Fruit fly (Drosophila melanogaster) whole organism, prepupa: Measurements from ENCODE around the gene Rbcn-3A.
A peak's percentile ranks its signal among the peaks of the same experiment; 100 is the strongest.

ENCODE experiments used
- Blimp-1 ChIP-seq: fragments of 200-800 bp; sonication (Bioruptor generic); optimal IDR thresholded peaks from 3 replicates; lab custom pipeline; 2017; ENCODE audit warnings: missing biosample characterization, missing genetic modification characterization, mild to moderate bottlenecking, moderate library complexity, missing genetic modification reagents
- CG10631 ChIP-seq: fragments of 200-800 bp; sonication (Bioruptor generic); optimal IDR thresholded peaks from 2 replicates; lab custom pipeline; 2016; ENCODE audit warnings: missing biosample characterization, missing genetic modification characterization
- CG10669 ChIP-seq: fragments of 200-800 bp; sonication (Bioruptor generic); optimal IDR thresholded peaks from 3 replicates; lab custom pipeline; 2018; ENCODE audit warnings: missing biosample characterization, mild to moderate bottlenecking, missing genetic modification characterization, moderate library complexity
- CG11294 ChIP-seq: fragments of 200-800 bp; sonication (Bioruptor generic); IDR thresholded peaks from 2 replicates; pipeline ENCODE4 v1.3.6; 2022; ENCODE audit warnings: missing biosample characterization, missing genetic modification characterization
- CG11762 ChIP-seq: fragments of 200-800 bp; sonication (Bioruptor generic); optimal IDR thresholded peaks from 3 replicates; lab custom pipeline; 2016; ENCODE audit warnings: missing biosample characterization, missing genetic modification characterization; ENCODE audit not compliant: insufficient read depth
- CG11902 ChIP-seq: fragments of 200-800 bp; sonication (Bioruptor generic); optimal IDR thresholded peaks from 3 replicates; lab custom pipeline; 2016; ENCODE audit warnings: missing biosample characterization, missing genetic modification characterization
- CG15336 ChIP-seq: fragments of 200-800 bp; sonication (Bioruptor generic); IDR thresholded peaks from 2 replicates; pipeline ENCODE4 v1.3.6; 2022; ENCODE audit warnings: missing biosample characterization, missing genetic modification characterization
- CG1621 ChIP-seq: fragments of 200-800 bp; sonication (Bioruptor generic); optimal IDR thresholded peaks from 3 replicates; lab custom pipeline; 2018; ENCODE audit warnings: missing biosample characterization, mild to moderate bottlenecking, missing genetic modification characterization
- CG16779 ChIP-seq: fragments of 200-800 bp; sonication (Bioruptor generic); optimal IDR thresholded peaks from 3 replicates; lab custom pipeline; 2017; ENCODE audit warnings: missing biosample characterization, mild to moderate bottlenecking, missing genetic modification characterization
- CG3032 ChIP-seq: fragments of 200-800 bp; optimal IDR thresholded peaks from 2 replicates; lab custom pipeline; 2019; ENCODE audit warnings: missing biosample characterization, mild to moderate bottlenecking, missing genetic modification characterization, moderate library complexity
- CG31627 ChIP-seq: fragments of 200-800 bp; sonication (Bioruptor generic); optimal IDR thresholded peaks from 3 replicates; lab custom pipeline; 2016; ENCODE audit warnings: missing biosample characterization, missing genetic modification characterization
- CG34406 ChIP-seq: fragments of 200-800 bp; sonication (Bioruptor generic); optimal IDR thresholded peaks from 3 replicates; lab custom pipeline; 2016; ENCODE audit warnings: missing biosample characterization, missing genetic modification characterization
- CG3919 ChIP-seq: fragments of 200-800 bp; sonication (Bioruptor generic); optimal IDR thresholded peaks from 3 replicates; lab custom pipeline; 2016; ENCODE audit warnings: missing biosample characterization, missing genetic modification characterization
- CG4318 ChIP-seq: fragments of 200-800 bp; sonication (Bioruptor generic); optimal IDR thresholded peaks from 3 replicates; lab custom pipeline; 2017; ENCODE audit warnings: missing biosample characterization, mild to moderate bottlenecking, missing genetic modification characterization
- CG6276 ChIP-seq: fragments of 200-800 bp; sonication (Bioruptor generic); optimal IDR thresholded peaks from 2 replicates; lab custom pipeline; 2017; ENCODE audit warnings: missing biosample characterization, mild to moderate bottlenecking, missing genetic modification characterization
- CG6792 ChIP-seq: fragments of 200-800 bp; sonication (Bioruptor generic); optimal IDR thresholded peaks from 3 replicates; lab custom pipeline; 2016; ENCODE audit warnings: missing biosample characterization, missing genetic modification characterization
- CG6808 ChIP-seq: fragments of 200-800 bp; sonication (Bioruptor generic); optimal IDR thresholded peaks from 3 replicates; lab custom pipeline; 2017; ENCODE audit warnings: missing biosample characterization, missing genetic modification characterization, mild to moderate bottlenecking, moderate library complexity, missing genetic modification reagents
- CG6854 ChIP-seq: fragments of 200-800 bp; sonication (Bioruptor generic); optimal IDR thresholded peaks from 2 replicates; lab custom pipeline; 2017; ENCODE audit warnings: missing biosample characterization, mild to moderate bottlenecking, missing genetic modification characterization
- CG8119 ChIP-seq: fragments of 200-800 bp; sonication (Bioruptor generic); IDR thresholded peaks from 3 replicates; pipeline ENCODE4 v1.3.6; 2022; ENCODE audit warnings: missing biosample characterization, missing genetic modification characterization
- CG8632 ChIP-seq: fragments of 200-800 bp; sonication (Bioruptor generic); optimal IDR thresholded peaks from 3 replicates; lab custom pipeline; 2016; ENCODE audit warnings: missing biosample characterization, missing genetic modification characterization
- Eip75B ChIP-seq: fragments of 200-800 bp; sonication (Bioruptor generic); optimal IDR thresholded peaks from 3 replicates; lab custom pipeline; 2016; ENCODE audit warnings: missing biosample characterization, missing genetic modification characterization
- Eip78C ChIP-seq: fragments of 200-800 bp; sonication (Bioruptor generic); peaks from one replicate; lab custom pipeline; 2016; ENCODE audit warnings: missing biosample characterization, missing genetic modification characterization
- Eip93F ChIP-seq: fragments of 200-800 bp; sonication (Bioruptor generic); optimal IDR thresholded peaks from 2 replicates; lab custom pipeline; 2016; ENCODE audit warnings: missing biosample characterization, mild to moderate bottlenecking, missing genetic modification characterization
- Ets21C ChIP-seq: fragments of 200-800 bp; sonication (Bioruptor generic); optimal IDR thresholded peaks from 3 replicates; lab custom pipeline; 2016; ENCODE audit warnings: missing biosample characterization, missing genetic modification characterization
- Gug ChIP-seq: fragments of 200-800 bp; sonication (Bioruptor generic); IDR thresholded peaks from 2 replicates; pipeline ENCODE4 v1.3.6; 2022; ENCODE audit warnings: missing biosample characterization, missing genetic modification characterization
- Lpt ChIP-seq: fragments of 200-800 bp; sonication (Bioruptor generic); optimal IDR thresholded peaks from 3 replicates; lab custom pipeline; 2016; ENCODE audit warnings: missing biosample characterization, missing genetic modification characterization
- Met ChIP-seq: fragments of 200-800 bp; sonication (Bioruptor generic); optimal IDR thresholded peaks from 3 replicates; lab custom pipeline; 2016; ENCODE audit warnings: missing biosample characterization, missing genetic modification characterization
- OdsH ChIP-seq: fragments of 200-800 bp; sonication (Bioruptor generic); optimal IDR thresholded peaks from 3 replicates; lab custom pipeline; 2016; ENCODE audit warnings: missing biosample characterization, missing genetic modification characterization
- Smox ChIP-seq: fragments of 200-800 bp; sonication (Bioruptor generic); optimal IDR thresholded peaks from 3 replicates; lab custom pipeline; 2016; ENCODE audit warnings: missing biosample characterization, missing genetic modification characterization
- Sox14 ChIP-seq: fragments of 200-800 bp; sonication (Bioruptor generic); optimal IDR thresholded peaks from 3 replicates; lab custom pipeline; 2016; ENCODE audit warnings: missing biosample characterization, missing genetic modification characterization
- Sox15 ChIP-seq: fragments of 200-800 bp; sonication (Bioruptor generic); optimal IDR thresholded peaks from 3 replicates; lab custom pipeline; 2016; ENCODE audit warnings: missing biosample characterization, missing genetic modification characterization
- achi ChIP-seq: fragments of 200-800 bp; sonication (Bioruptor generic); optimal IDR thresholded peaks from 3 replicates; lab custom pipeline; 2016; ENCODE audit warnings: missing biosample characterization, missing genetic modification characterization
- acj6 ChIP-seq: fragments of 200-800 bp; sonication (Bioruptor generic); optimal IDR thresholded peaks from 3 replicates; lab custom pipeline; 2016; ENCODE audit warnings: missing biosample characterization, missing genetic modification characterization
- dac ChIP-seq: fragments of 200-800 bp; sonication (Bioruptor generic); optimal IDR thresholded peaks from 2 replicates; lab custom pipeline; 2017; ENCODE audit warnings: missing biosample characterization, mild to moderate bottlenecking, missing genetic modification characterization
- dsx ChIP-seq: fragments of 200-800 bp; optimal IDR thresholded peaks from 3 replicates; lab custom pipeline; 2019; ENCODE audit warnings: missing biosample characterization, mild to moderate bottlenecking, missing genetic modification characterization, moderate library complexity; ENCODE audit not compliant: poor library complexity, severe bottlenecking
- eg ChIP-seq: fragments of 200-800 bp; sonication (Bioruptor generic); IDR thresholded peaks from 3 replicates; pipeline ENCODE4 v1.3.6; 2022; ENCODE audit warnings: missing biosample characterization, missing genetic modification characterization
- esn ChIP-seq: fragments of 200-800 bp; sonication (Bioruptor generic); optimal IDR thresholded peaks from 2 replicates; lab custom pipeline; 2016; ENCODE audit warnings: missing biosample characterization, mild to moderate bottlenecking, missing genetic modification characterization, moderate library complexity
- fd59A ChIP-seq: fragments of 200-800 bp; sonication (Bioruptor generic); optimal IDR thresholded peaks from 2 replicates; lab custom pipeline; 2017; ENCODE audit warnings: missing biosample characterization, mild to moderate bottlenecking, missing genetic modification characterization, missing genetic modification reagents
- fd85E ChIP-seq: fragments of 200-800 bp; sonication (Bioruptor generic); optimal IDR thresholded peaks from 3 replicates; lab custom pipeline; 2016; ENCODE audit warnings: missing biosample characterization, missing genetic modification characterization
- fkh ChIP-seq: fragments of 200-800 bp; sonication (Bioruptor generic); optimal IDR thresholded peaks from 3 replicates; lab custom pipeline; 2017; ENCODE audit warnings: missing biosample characterization, mild to moderate bottlenecking, missing genetic modification characterization, moderate library complexity
- lz ChIP-seq: fragments of 200-800 bp; sonication (Bioruptor generic); optimal IDR thresholded peaks from 3 replicates; lab custom pipeline; 2016; ENCODE audit warnings: missing biosample characterization, missing genetic modification characterization
- net ChIP-seq: fragments of 200-800 bp; sonication (Bioruptor generic); optimal IDR thresholded peaks from 3 replicates; lab custom pipeline; 2016; ENCODE audit warnings: missing biosample characterization, missing genetic modification characterization
- pdm3 ChIP-seq: fragments of 200-800 bp; sonication (Bioruptor generic); optimal IDR thresholded peaks from 3 replicates; lab custom pipeline; 2016; ENCODE audit warnings: missing biosample characterization, missing genetic modification characterization
- salr ChIP-seq, 2 experiments: fragments of 200-800 bp; sonication (Bioruptor generic); optimal IDR thresholded peaks; 3 replicates each; lab custom pipeline; 2016 to 2018; ENCODE audit warnings: missing biosample characterization in 2 of 2, missing genetic modification characterization in 2 of 2, mild to moderate bottlenecking in 1 of 2
- spab ChIP-seq: fragments of 200-800 bp; sonication (Bioruptor generic); optimal IDR thresholded peaks from 2 replicates; lab custom pipeline; 2017; ENCODE audit warnings: missing biosample characterization, mild to moderate bottlenecking, missing genetic modification characterization, missing genetic modification reagents
- ss ChIP-seq, 2 experiments: fragments of 200-800 bp; sonication (Bioruptor generic); optimal IDR thresholded peaks; 2 replicates in 1 of 2; 3 replicates in 1 of 2; lab custom pipeline; 2017 to 2018; ENCODE audit warnings: mild to moderate bottlenecking in 2 of 2, missing biosample characterization in 2 of 2, missing genetic modification characterization in 2 of 2, moderate library complexity in 1 of 2
- topi ChIP-seq: fragments of 200-800 bp; sonication (Bioruptor generic); optimal IDR thresholded peaks from 3 replicates; lab custom pipeline; 2016; ENCODE audit warnings: missing biosample characterization, missing genetic modification characterization

The Rbcn-3A gene

dm6 chrX:6196339-6196738 lies 58.9 kb downstream of the Rbcn-3A start, which contains the start of gene CG32750:
Gene CG32750 (minus strand): TSS chrX:6196439.
- TF ChIP-seq pdm3 (no peak), fkh (GFP tag; lab: Kevin White, UChicago) (no peak), CG6276 (GFP tag; lab: Kevin White, UChicago) (no peak), Eip75B (GFP tag; lab: Kevin White, UChicago) (no peak), ss (GFP tag; optimal IDR thresholded peaks at IDR 0.05; lab: Kevin White, UChicago) (no peak), Sox15 (GFP tag; lab: Kevin White, UChicago) (no peak), CG10631 (no peak)

dm6 chrX:6193183-6193810 lies 62.0 kb downstream of the Rbcn-3A start:
- TF ChIP-seq net (GFP tag; lab: Kevin White, UChicago): peak; percentile 55
- peak; percentile 46 for TF ChIP-seq lz (GFP tag; lab: Kevin White, UChicago)
- TF ChIP-seq CG6854 (GFP tag; lab: Kevin White, UChicago): no peak
- TF ChIP-seq Eip78C (GFP tag; lab: Kevin White, UChicago): peak; percentile 90
- peak; percentile 72 for TF ChIP-seq CG3032 (tag; lab: Kevin White, UChicago)
- peak; percentile 49 for TF ChIP-seq Smox
- peak; percentile 69 for TF ChIP-seq esn
- no peak for TF ChIP-seq Sox15 (GFP tag; lab: Kevin White, UChicago)
- TF ChIP-seq Met (GFP tag; lab: Kevin White, UChicago): peak; percentile 61
- TF ChIP-seq acj6: peak; percentile 70
- peak; percentile 18 for TF ChIP-seq CG1621
- TF ChIP-seq achi (GFP tag; lab: Kevin White, UChicago): peak; percentile 72
- no peak for TF ChIP-seq fkh (GFP tag; lab: Kevin White, UChicago)
- peak; percentile 19 for TF ChIP-seq CG31627
- peak; percentile 63 for TF ChIP-seq CG8632 (GFP tag; lab: Kevin White, UChicago)
- TF ChIP-seq CG15336 (GFP tag; lab: Robert Waterston, UW): peak; percentile 82
- no peak for TF ChIP-seq fd85E (GFP tag; lab: Kevin White, UChicago)
- TF ChIP-seq CG10631: peak; percentile 72
- peak; percentile 75 for TF ChIP-seq OdsH (GFP tag; lab: Kevin White, UChicago)
- peak; percentile 81 for TF ChIP-seq Gug
- TF ChIP-seq CG34406 (GFP tag; lab: Kevin White, UChicago): peak; percentile 69
- TF ChIP-seq Blimp-1 (GFP tag; lab: Kevin White, UChicago): no peak
- peak; percentile 54 for TF ChIP-seq topi (GFP tag; lab: Kevin White, UChicago)
- TF ChIP-seq CG3919 (GFP tag; lab: Kevin White, UChicago): peak; percentile 65
- peak in 1 of 2 experiments; percentile 29 for TF ChIP-seq ss (GFP tag; optimal IDR thresholded peaks at IDR 0.05; lab: Kevin White, UChicago)
- peak; percentile 89 for TF ChIP-seq eg (GFP tag; lab: Robert Waterston, UW)
- peak; percentile 68 for TF ChIP-seq CG10669 (GFP tag; lab: Kevin White, UChicago)
- peak; percentile 58 for TF ChIP-seq dac
- TF ChIP-seq Eip93F: no peak
- TF ChIP-seq CG11902 (GFP tag; lab: Kevin White, UChicago): peak; percentile 15
- TF ChIP-seq Lpt (GFP tag; lab: Kevin White, UChicago): peak; percentile 35
- TF ChIP-seq CG8119 (GFP tag; lab: Robert Waterston, UW): peak; percentile 81
- peak; percentile 66 for TF ChIP-seq pdm3
- TF ChIP-seq CG11294 (GFP tag; lab: Robert Waterston, UW): peak; percentile 69
- TF ChIP-seq spab (GFP tag; lab: Kevin White, UChicago): peak; percentile 50
- peak; percentile 28 for TF ChIP-seq CG6808 (GFP tag; lab: Kevin White, UChicago)
- TF ChIP-seq salr (GFP tag; optimal IDR thresholded peaks at IDR 0.05; lab: Kevin White, UChicago): peak; percentile 29 to 39
- peak; percentile 55 for TF ChIP-seq CG6276 (GFP tag; lab: Kevin White, UChicago)
- TF ChIP-seq fd59A (GFP tag; lab: Kevin White, UChicago): peak; percentile 48
- peak; percentile 63 for TF ChIP-seq CG4318 (GFP tag; lab: Kevin White, UChicago)
- peak; percentile 71 for TF ChIP-seq CG16779 (tag; lab: Kevin White, UChicago)
- TF ChIP-seq Sox14 (GFP tag; lab: Kevin White, UChicago): peak; percentile 49
- TF ChIP-seq CG6792 (GFP tag; lab: Kevin White, UChicago): peak; percentile 52
- TF ChIP-seq Ets21C: no peak
- TF ChIP-seq CG11762 (GFP tag; lab: Kevin White, UChicago): peak; percentile 7
- TF ChIP-seq dsx (GFP tag; lab: Kevin White, UChicago): peak; percentile 49
